Fruit fly (Drosophila melanogaster) whole organism, adult: ENCODE data around the gene CG11286.

Source experiments
- CG33017 ChIP-seq: fragments of 200-800 bp; sonication (Bioruptor generic); optimal IDR thresholded peaks from 2 replicates; lab custom pipeline; 2018; ENCODE audit warnings: missing biosample characterization, mild to moderate bottlenecking, missing genetic modification characterization, moderate library complexity
- CG5204 ChIP-seq: fragments of 200-800 bp; sonication (Bioruptor generic); optimal IDR thresholded peaks from 2 replicates; lab custom pipeline; 2016; ENCODE audit warnings: missing biosample characterization, missing genetic modification characterization
- CG7101 ChIP-seq: fragments of 200-800 bp; sonication (Bioruptor generic); optimal IDR thresholded peaks from 2 replicates; lab custom pipeline; 2018; ENCODE audit warnings: missing biosample characterization, mild to moderate bottlenecking, missing genetic modification characterization, moderate library complexity
- cic ChIP-seq: fragments of 200-800 bp; sonication (Bioruptor generic); optimal IDR thresholded peaks from 2 replicates; lab custom pipeline; 2017; ENCODE audit warnings: missing biosample characterization, mild to moderate bottlenecking, missing genetic modification characterization, moderate library complexity
- cnc ChIP-seq, 2 experiments: fragments of >200 bp; optimal IDR thresholded peaks; 2 replicates each; lab custom pipeline; 2017
- ovo ChIP-seq: fragments of 200-800 bp; sonication (Bioruptor generic); optimal IDR thresholded peaks from 2 replicates; lab custom pipeline; 2016; ENCODE audit warnings: missing biosample characterization, missing genetic modification characterization

- TF ChIP-seq ovo (GFP tag; lab: Kevin White, UChicago) = no peak
- TF ChIP-seq CG7101 = no peak
- TF ChIP-seq cnc (optimal IDR thresholded peaks at IDR 0.05; lab: Kevin White, UChicago) = no peak
- no peak for TF ChIP-seq cic
- TF ChIP-seq CG5204 (GFP tag; lab: Kevin White, UChicago) = no peak
- TF ChIP-seq CG33017 (tag; lab: Kevin White, UChicago) = no peak
Observed at dm6 chr3R:7757822-7758221, 13.7 kb downstream of the CG11286 start, which contains the start of gene CG10919.
